Fruit fly (Drosophila melanogaster) whole organism, embryonic: ENCODE data around the gene Ac13E.

ENCODE experiments used
- Adf1 ChIP-seq: fragments of 200-800 bp; sonication (Bioruptor generic); IDR thresholded peaks from 2 replicates; pipeline ENCODE4 v1.3.6; 2022; ENCODE audit warnings: missing biosample characterization, missing genetic modification characterization
- Bgb ChIP-seq: fragments of 200-800 bp; sonication (Bioruptor generic); IDR thresholded peaks from 2 replicates; pipeline ENCODE4 v1.3.6; 2022; ENCODE audit warnings: missing biosample characterization, missing genetic modification characterization; ENCODE audit not compliant: partially characterized antibody
- CG10147 ChIP-seq: fragments of 200-800 bp; sonication (Bioruptor generic); optimal IDR thresholded peaks from 2 replicates; lab custom pipeline; 2019; ENCODE audit warnings: missing biosample characterization, mild to moderate bottlenecking, missing genetic modification characterization, moderate library complexity
- CG10565 ChIP-seq: fragments of 200-800 bp; sonication (Bioruptor generic); optimal IDR thresholded peaks from 3 replicates; lab custom pipeline; 2016; ENCODE audit warnings: missing biosample characterization, mild to moderate bottlenecking, missing genetic modification characterization
- CG11398 ChIP-seq: fragments of 200-800 bp; sonication (Bioruptor generic); optimal IDR thresholded peaks from 2 replicates; lab custom pipeline; 2016; ENCODE audit warnings: missing biosample characterization, missing genetic modification characterization
- CG11560 ChIP-seq: fragments of 200-800 bp; sonication (Bioruptor generic); IDR thresholded peaks from 3 replicates; pipeline ENCODE4 v1.3.6; 2022; ENCODE audit warnings: missing biosample characterization, missing genetic modification characterization
- CG12071 ChIP-seq: fragments of 200-800 bp; sonication (Bioruptor generic); optimal IDR thresholded peaks from 3 replicates; lab custom pipeline; 2018; ENCODE audit warnings: missing biosample characterization, mild to moderate bottlenecking, missing genetic modification characterization
- CG12299 ChIP-seq: fragments of 200-800 bp; sonication (Bioruptor generic); optimal IDR thresholded peaks from 2 replicates; lab custom pipeline; 2018; ENCODE audit warnings: missing biosample characterization, mild to moderate bottlenecking, missing genetic modification characterization
- CG1233 ChIP-seq: fragments of 200-800 bp; sonication (Bioruptor generic); optimal IDR thresholded peaks from 4 replicates; lab custom pipeline; 2018; ENCODE audit warnings: missing biosample characterization, mild to moderate bottlenecking, missing genetic modification characterization
- CG1529 ChIP-seq: fragments of 200-800 bp; sonication (Bioruptor generic); optimal IDR thresholded peaks from 3 replicates; lab custom pipeline; 2018; ENCODE audit warnings: missing biosample characterization, missing genetic modification characterization
- CG2202 ChIP-seq: fragments of 200-800 bp; sonication (Bioruptor generic); optimal IDR thresholded peaks from 2 replicates; lab custom pipeline; 2018; ENCODE audit warnings: missing biosample characterization, mild to moderate bottlenecking, missing genetic modification characterization
- CG2875 ChIP-seq: fragments of 200-800 bp; sonication (Bioruptor generic); optimal IDR thresholded peaks from 2 replicates; lab custom pipeline; 2017; ENCODE audit warnings: missing biosample characterization, mild to moderate bottlenecking, missing genetic modification characterization, missing genetic modification reagents
- CG32767 ChIP-seq: fragments of 200-800 bp; sonication (Bioruptor generic); IDR thresholded peaks from 2 replicates; pipeline ENCODE4 v1.3.6; 2022; ENCODE audit warnings: missing biosample characterization, missing genetic modification characterization
- CG4424 ChIP-seq: fragments of 200-800 bp; sonication (Bioruptor generic); optimal IDR thresholded peaks from 3 replicates; lab custom pipeline; 2016; ENCODE audit warnings: missing biosample characterization, missing genetic modification characterization
- CG4820 ChIP-seq: fragments of 200-800 bp; sonication (Bioruptor generic); optimal IDR thresholded peaks from 3 replicates; lab custom pipeline; 2016; ENCODE audit warnings: missing biosample characterization, missing genetic modification characterization
- CG6272 ChIP-seq: fragments of 200-800 bp; sonication (Bioruptor generic); IDR thresholded peaks from 2 replicates; pipeline ENCODE4 v1.3.6; 2022; ENCODE audit warnings: missing biosample characterization, missing genetic modification characterization
- CG7786 ChIP-seq: fragments of 200-800 bp; sonication (Bioruptor generic); optimal IDR thresholded peaks from 2 replicates; lab custom pipeline; 2016; ENCODE audit warnings: missing biosample characterization, missing genetic modification characterization
- CG9876 ChIP-seq: fragments of 200-800 bp; sonication (Bioruptor generic); optimal IDR thresholded peaks from 2 replicates; lab custom pipeline; 2016; ENCODE audit warnings: missing biosample characterization, missing genetic modification characterization
- Camta ChIP-seq: fragments of 200-800 bp; sonication (Bioruptor generic); optimal IDR thresholded peaks from 2 replicates; lab custom pipeline; 2016; ENCODE audit warnings: missing biosample characterization, missing genetic modification characterization
- CoRest ChIP-seq: fragments of 200-800 bp; sonication (Bioruptor generic); optimal IDR thresholded peaks from 3 replicates; lab custom pipeline; 2018; ENCODE audit warnings: missing biosample characterization, mild to moderate bottlenecking, missing genetic modification characterization, moderate library complexity
- Dll ChIP-seq: fragments of 200-800 bp; sonication (Bioruptor generic); IDR thresholded peaks from 4 replicates; pipeline ENCODE4 v1.3.6; 2022; ENCODE audit warnings: missing biosample characterization, missing genetic modification characterization; ENCODE audit not compliant: partially characterized antibody
- Eip74EF ChIP-seq, 2 experiments: fragments of 200-800 bp in 1 of 2; fragments of >200 bp in 1 of 2; sonication (Bioruptor generic) in 1 of 2; optimal IDR thresholded peaks; 2 replicates each; lab custom pipeline; 2017 to 2019; ENCODE audit warnings: missing biosample characterization in 2 of 2, missing genetic modification characterization in 2 of 2, mild to moderate bottlenecking in 1 of 2, moderate library complexity in 1 of 2
- Ets65A ChIP-seq: fragments of 200-800 bp; sonication (Bioruptor generic); peaks from one replicate; lab custom pipeline; 2016; ENCODE audit warnings: missing biosample characterization, missing genetic modification characterization
- Ets97D ChIP-seq: fragments of 200-800 bp; sonication (Bioruptor generic); optimal IDR thresholded peaks from 3 replicates; lab custom pipeline; 2016; ENCODE audit warnings: missing biosample characterization, missing genetic modification characterization
- Fer2 ChIP-seq: fragments of 200-800 bp; sonication (Bioruptor generic); optimal IDR thresholded peaks from 2 replicates; lab custom pipeline; 2018; ENCODE audit warnings: missing biosample characterization, mild to moderate bottlenecking, missing genetic modification characterization, moderate library complexity
- H2.0 ChIP-seq: fragments of 200-800 bp; sonication (Bioruptor generic); IDR thresholded peaks from 2 replicates; pipeline ENCODE4 v1.3.6; 2022; ENCODE audit warnings: missing biosample characterization, missing genetic modification characterization
- Oli ChIP-seq: fragments of 200-800 bp; sonication (Bioruptor generic); optimal IDR thresholded peaks from 2 replicates; lab custom pipeline; 2018; ENCODE audit warnings: missing biosample characterization, mild to moderate bottlenecking, missing genetic modification characterization, moderate library complexity
- Ptx1 ChIP-seq: fragments of 200-800 bp; sonication (Bioruptor generic); IDR thresholded peaks from 2 replicates; pipeline ENCODE4 v1.3.6; 2022; ENCODE audit warnings: missing biosample characterization, missing genetic modification characterization
- TFAM ChIP-seq: fragments of 200-800 bp; sonication (Bioruptor generic); optimal IDR thresholded peaks from 2 replicates; lab custom pipeline; 2017; ENCODE audit warnings: missing biosample characterization, missing genetic modification characterization, inconsistent platforms
- ac ChIP-seq: fragments of 200-800 bp; sonication (Bioruptor generic); optimal IDR thresholded peaks from 3 replicates; lab custom pipeline; 2017; ENCODE audit warnings: missing biosample characterization, mild to moderate bottlenecking, missing genetic modification characterization
- bbx ChIP-seq: fragments of 200-800 bp; sonication (Bioruptor generic); IDR thresholded peaks from 2 replicates; pipeline ENCODE4 v1.3.6; 2022; ENCODE audit warnings: missing biosample characterization, missing genetic modification characterization; ENCODE audit not compliant: partially characterized antibody
- bcd ChIP-seq: fragments of 200-800 bp; sonication (Bioruptor generic); optimal IDR thresholded peaks from 2 replicates; lab custom pipeline; 2017; ENCODE audit warnings: missing biosample characterization, mild to moderate bottlenecking, missing genetic modification characterization
- cato ChIP-seq: fragments of 200-800 bp; sonication (Bioruptor generic); optimal IDR thresholded peaks from 2 replicates; lab custom pipeline; 2016; ENCODE audit warnings: missing biosample characterization, missing genetic modification characterization, borderline replicate concordance
- danr ChIP-seq: fragments of 200-800 bp; sonication (Bioruptor generic); IDR thresholded peaks from 2 replicates; pipeline ENCODE4 v1.3.6; 2022; ENCODE audit warnings: missing biosample characterization, missing genetic modification characterization
- fd102C ChIP-seq: fragments of 200-800 bp; sonication (Bioruptor generic); optimal IDR thresholded peaks from 2 replicates; lab custom pipeline; 2018; ENCODE audit warnings: missing biosample characterization, mild to moderate bottlenecking, missing genetic modification characterization, moderate library complexity
- fru ChIP-seq: fragments of >200 bp; optimal IDR thresholded peaks from 2 replicates; lab custom pipeline; 2017
- gfzf ChIP-seq: fragments of 200-800 bp; sonication (Bioruptor generic); optimal IDR thresholded peaks from 2 replicates; lab custom pipeline; 2016; ENCODE audit warnings: missing biosample characterization, mild to moderate bottlenecking, missing genetic modification characterization, moderate library complexity
- inv ChIP-seq: fragments of 200-800 bp; sonication (Bioruptor generic); IDR thresholded peaks from 2 replicates; pipeline ENCODE4 v1.3.6; 2022; ENCODE audit warnings: missing biosample characterization, missing genetic modification characterization; ENCODE audit not compliant: partially characterized antibody
- kay ChIP-seq: fragments of 200-800 bp; sonication (Bioruptor generic); optimal IDR thresholded peaks from 2 replicates; lab custom pipeline; 2016; ENCODE audit warnings: missing biosample characterization, missing genetic modification characterization
- lilli ChIP-seq: fragments of 200-800 bp; sonication (Bioruptor generic); optimal IDR thresholded peaks from 3 replicates; lab custom pipeline; 2016; ENCODE audit warnings: missing biosample characterization, missing genetic modification characterization
- lmd ChIP-seq: fragments of 200-800 bp; sonication (Bioruptor generic); IDR thresholded peaks from 2 replicates; pipeline ENCODE4 v1.3.6; 2022; ENCODE audit warnings: missing biosample characterization, missing genetic modification characterization
- lov ChIP-seq, 2 experiments: fragments of 200-800 bp in 1 of 2; fragments of >200 bp in 1 of 2; sonication (Bioruptor generic) in 1 of 2; IDR thresholded peaks in 1 of 2; optimal IDR thresholded peaks in 1 of 2; 2 replicates in 1 of 2; 3 replicates in 1 of 2; pipeline versions ENCODE4 v1.3.6 to Lab custom; 2017 to 2022; ENCODE audit warnings: missing biosample characterization in 1 of 2, missing genetic modification characterization in 1 of 2
- nerfin-1 ChIP-seq: fragments of 200-800 bp; sonication (Bioruptor generic); optimal IDR thresholded peaks from 3 replicates; lab custom pipeline; 2019; ENCODE audit warnings: missing biosample characterization, mild to moderate bottlenecking, missing genetic modification characterization, moderate library complexity
- pnt ChIP-seq: fragments of 200-800 bp; sonication (Bioruptor generic); optimal IDR thresholded peaks from 3 replicates; lab custom pipeline; 2016; ENCODE audit warnings: missing biosample characterization, missing genetic modification characterization
- pros ChIP-seq: fragments of 200-800 bp; sonication (Bioruptor generic); optimal IDR thresholded peaks from 3 replicates; lab custom pipeline; 2019; ENCODE audit warnings: missing biosample characterization, mild to moderate bottlenecking, missing genetic modification characterization, moderate library complexity
- repo ChIP-seq: fragments of 200-800 bp; sonication (Bioruptor generic); optimal IDR thresholded peaks from 2 replicates; lab custom pipeline; 2016; ENCODE audit warnings: missing biosample characterization, missing genetic modification characterization
- run ChIP-seq: fragments of 200-800 bp; sonication (Bioruptor generic); optimal IDR thresholded peaks from 3 replicates; lab custom pipeline; 2018; ENCODE audit warnings: missing biosample characterization, mild to moderate bottlenecking, missing genetic modification characterization
- slou ChIP-seq: fragments of 200-800 bp; sonication (Bioruptor generic); optimal IDR thresholded peaks from 3 replicates; lab custom pipeline; 2016; ENCODE audit warnings: missing biosample characterization, missing genetic modification characterization
- stc ChIP-seq: fragments of 200-800 bp; sonication (Bioruptor generic); IDR thresholded peaks from 2 replicates; pipeline ENCODE4 v1.3.6; 2022; ENCODE audit warnings: missing biosample characterization, missing genetic modification characterization
- tna ChIP-seq: fragments of 200-800 bp; sonication (Bioruptor generic); IDR thresholded peaks from 2 replicates; pipeline ENCODE4 v1.3.6; 2022; ENCODE audit warnings: missing biosample characterization, missing genetic modification characterization; ENCODE audit not compliant: partially characterized antibody

The Ac13E gene

DNA sequence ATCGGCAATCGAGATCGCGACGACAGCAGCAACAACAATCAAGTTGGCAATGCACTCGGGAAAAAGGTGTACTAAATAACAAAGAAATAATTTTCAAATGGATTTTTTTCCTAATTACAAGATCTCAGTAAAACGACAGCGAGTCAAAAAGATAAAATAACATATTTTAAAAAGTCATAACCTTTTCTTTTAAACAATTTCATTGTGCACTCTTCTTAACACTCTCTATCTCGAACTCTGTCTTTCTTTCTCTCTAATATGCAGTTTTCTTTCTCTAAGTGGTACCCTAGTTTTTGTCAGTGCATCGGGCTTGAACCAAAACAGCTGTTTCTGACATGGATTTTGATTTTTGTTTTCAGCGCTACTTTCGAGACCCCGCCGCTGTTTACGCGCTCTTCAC is 5.0 kb downstream of the Ac13E start (continued):
- TF ChIP-seq lmd (GFP tag; lab: Robert Waterston, UW) (peak; percentile 85), pnt (peak; percentile 72), Fer2 (tag; lab: Kevin White, UChicago) (peak; percentile 48), nerfin-1 (tag; lab: Kevin White, UChicago) (peak; percentile 66), CG4820 (GFP tag; lab: Kevin White, UChicago) (peak; percentile 72), CG2202 (tag; lab: Kevin White, UChicago) (no peak), lov (optimal IDR thresholded peaks at IDR 0.05; lab: Kevin White, UChicago) (no peak), lov (GFP tag; IDR thresholded peaks at IDR 0.05; lab: Robert Waterston, UW) (no peak), Adf1 (peak; percentile 41; the same call in 1 of the 2 replicates), Bgb (GFP tag; lab: Robert Waterston, UW) (no peak), tna (no peak), cato (GFP tag; lab: Kevin White, UChicago) (peak; percentile 33), fru (no peak), CG1233 (GFP tag; lab: Kevin White, UChicago) (peak; percentile 64), repo (peak; percentile 36), H2.0 (GFP tag; lab: Robert Waterston, UW) (peak; percentile 61), bbx (GFP tag; lab: Robert Waterston, UW) (no peak), run (tag; lab: Kevin White, UChicago) (peak; percentile 43), bcd (GFP tag; lab: Kevin White, UChicago) (peak; percentile 78), CG11560 (tag; lab: Robert Waterston, UW) (peak; percentile 46; the same call in 2 of the 3 replicates), Ets97D (GFP tag; lab: Kevin White, UChicago) (peak; percentile 7), CG1529 (GFP tag; lab: Kevin White, UChicago) (peak; percentile 56), CG12299 (tag; lab: Kevin White, UChicago) (peak; percentile 59), Eip74EF (GFP tag; optimal IDR thresholded peaks at IDR 0.05; lab: Kevin White, UChicago) (peak in 1 of 2 experiments; percentile 74), ac (no peak), CG7786 (GFP tag; lab: Kevin White, UChicago) (peak; percentile 71), inv (GFP tag; lab: Robert Waterston, UW) (no peak), stc (GFP tag; lab: Robert Waterston, UW) (peak; percentile 67; the same call in 1 of the 2 replicates), CG11398 (GFP tag; lab: Kevin White, UChicago) (peak; percentile 27), CG12071 (GFP tag; lab: Kevin White, UChicago) (peak; percentile 32), CG4424 (peak; percentile 69), pros (GFP tag; lab: Kevin White, UChicago) (no peak), kay (GFP tag; lab: Kevin White, UChicago) (peak; percentile 25), gfzf (GFP tag; lab: Kevin White, UChicago) (no peak), lilli (GFP tag; lab: Kevin White, UChicago) (peak; percentile 77), CG2875 (peak; percentile 65), TFAM (GFP tag; lab: Kevin White, UChicago) (no peak), Oli (tag; lab: Kevin White, UChicago) (peak; percentile 86), Dll (no peak), CG10147 (peak; percentile 87), CG10565 (GFP tag; lab: Kevin White, UChicago) (no peak), CG32767 (no peak; the same call in 1 of the 2 replicates), fd102C (GFP tag; lab: Kevin White, UChicago) (no peak), danr (GFP tag; lab: Robert Waterston, UW) (peak; percentile 71), CoRest (tag; lab: Kevin White, UChicago) (peak; percentile 87), CG9876 (peak; percentile 52), Camta (peak; percentile 64), Ets65A (GFP tag; lab: Kevin White, UChicago) (peak; percentile 96), CG6272 (GFP tag; lab: Robert Waterston, UW) (peak; percentile 54), Ptx1 (GFP tag; lab: Robert Waterston, UW) (peak; percentile 85), slou (GFP tag; lab: Kevin White, UChicago) (peak; percentile 16)
